Fruit fly (Drosophila melanogaster) whole organism, pupa: ENCODE measurements around the gene Cyp305a1.

ENCODE experiments used
- CG15710 ChIP-seq: fragments of 200-800 bp; sonication (Bioruptor generic); optimal IDR thresholded peaks from 2 replicates; lab custom pipeline; 2018; ENCODE audit warnings: missing biosample characterization, mild to moderate bottlenecking, missing genetic modification characterization, moderate library complexity
- D1 ChIP-seq: fragments of 200-800 bp; sonication (Bioruptor generic); optimal IDR thresholded peaks from 2 replicates; lab custom pipeline; 2018; ENCODE audit warnings: missing biosample characterization, mild to moderate bottlenecking, missing genetic modification characterization, moderate library complexity
- Ets98B ChIP-seq: fragments of 200-800 bp; sonication (Bioruptor generic); IDR thresholded peaks from 2 replicates; pipeline ENCODE4 v1.3.6; 2022; ENCODE audit warnings: missing biosample characterization, missing genetic modification characterization
- Pif1A ChIP-seq: fragments of 200-800 bp; sonication (Bioruptor generic); optimal IDR thresholded peaks from 3 replicates; lab custom pipeline; 2016; ENCODE audit warnings: missing biosample characterization, missing genetic modification characterization

DNA sequence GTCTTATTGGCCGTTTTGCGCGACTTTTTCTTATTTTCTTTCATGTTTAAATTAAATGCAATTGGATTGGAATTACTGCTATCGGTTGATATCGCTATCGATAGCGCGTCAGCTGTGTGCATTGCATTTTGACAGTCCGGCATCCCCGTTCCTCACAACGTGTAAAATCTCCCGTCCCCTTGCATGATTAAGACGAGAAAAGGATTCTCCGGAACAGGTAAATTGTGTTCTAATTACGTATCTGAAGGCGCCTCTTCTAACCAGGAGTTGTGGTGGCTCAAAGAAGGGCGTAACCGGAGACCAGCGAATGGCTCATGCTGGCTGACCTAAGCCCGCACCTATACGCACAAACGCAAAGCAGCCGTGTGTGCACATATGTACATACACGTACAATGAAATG, 6.0 kb downstream of the Cyp305a1 start, which contains the start of the genes CG14104 and Kap-alpha1:
- TF ChIP-seq Pif1A (GFP tag; lab: Kevin White, UChicago) (no peak), CG15710 (tag; lab: Kevin White, UChicago) (no peak), Ets98B (GFP tag; lab: Robert Waterston, UW) (no peak), D1 (tag; lab: Kevin White, UChicago) (no peak)
